Worm (Caenorhabditis elegans): Measurements from ENCODE around the gene T04F8.7.

The T04F8.7 gene

DNA sequence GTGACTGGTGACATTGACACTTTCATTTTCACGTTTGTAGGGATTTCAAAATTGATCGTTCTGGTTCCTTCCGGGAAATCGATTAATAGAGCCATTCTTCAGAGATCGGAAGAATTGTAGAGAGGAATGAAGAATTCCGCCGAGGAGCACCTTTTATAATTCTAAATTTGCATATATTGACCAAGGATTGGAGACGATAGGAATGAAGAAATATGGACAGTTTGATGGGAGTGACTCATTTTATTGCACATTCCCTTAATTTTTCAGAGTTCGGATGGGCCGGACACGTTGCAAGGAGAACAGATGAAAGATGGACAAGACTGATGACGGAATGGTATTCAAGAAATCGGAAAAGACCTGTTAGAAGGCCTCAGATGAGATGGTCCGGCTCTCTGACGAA lies 19.5 kb upstream of the T04F8.7 start, which contains the start of gene C44C10.15:
C44C10.15 (minus strand) TSS at position 101 of the 400 bp plus-strand sequence.
- TF ChIP-seq sox-4 (tag; optimal IDR thresholded peaks at IDR 0.05): no peak
- no peak for TF ChIP-seq sdc-2 (tag; optimal IDR thresholded peaks at IDR 0.05)
- TF ChIP-seq mec-3 (tag; optimal IDR thresholded peaks at IDR 0.05; ENCODE audit: borderline replicate concordance): no peak
- no peak for TF ChIP-seq fkh-10 (GFP tag; optimal IDR thresholded peaks at IDR 0.05)
- no peak for TF ChIP-seq ceh-9 (tag; optimal IDR thresholded peaks at IDR 0.05)
- no peak for TF ChIP-seq ets-4 (tag; optimal IDR thresholded peaks at IDR 0.05)
- TF ChIP-seq hlh-13 (GFP tag; optimal IDR thresholded peaks at IDR 0.05): no peak
- no peak for TF ChIP-seq hlh-15 (tag; optimal IDR thresholded peaks at IDR 0.05)
- no peak for TF ChIP-seq ama-1 (optimal IDR thresholded peaks at IDR 0.05)
- no peak for TF ChIP-seq ztf-16 (tag; optimal IDR thresholded peaks at IDR 0.05)

- TF ChIP-seq ceh-22 (tag; optimal IDR thresholded peaks at IDR 0.05) (no peak), tbx-2 (tag; optimal IDR thresholded peaks at IDR 0.05) (no peak), mec-3 (tag; optimal IDR thresholded peaks at IDR 0.05; ENCODE audit: borderline replicate concordance) (no peak), unc-3 (GFP tag; conservative IDR thresholded peaks at IDR 0.05) (no peak), unc-3 (tag; optimal IDR thresholded peaks at IDR 0.05) (no peak), ceh-30 (tag; optimal IDR thresholded peaks at IDR 0.05) (no peak), zip-5 (tag; optimal IDR thresholded peaks at IDR 0.05) (no peak), pha-2 (tag; optimal IDR thresholded peaks at IDR 0.05) (no peak)
Measured at ce11 chrX:11696696-11697095, 15.9 kb upstream of the T04F8.7 start, which contains the start of gene C44C10.12. Gene C44C10.12, plus strand, starts transcription at chrX:11696996.

DNA sequence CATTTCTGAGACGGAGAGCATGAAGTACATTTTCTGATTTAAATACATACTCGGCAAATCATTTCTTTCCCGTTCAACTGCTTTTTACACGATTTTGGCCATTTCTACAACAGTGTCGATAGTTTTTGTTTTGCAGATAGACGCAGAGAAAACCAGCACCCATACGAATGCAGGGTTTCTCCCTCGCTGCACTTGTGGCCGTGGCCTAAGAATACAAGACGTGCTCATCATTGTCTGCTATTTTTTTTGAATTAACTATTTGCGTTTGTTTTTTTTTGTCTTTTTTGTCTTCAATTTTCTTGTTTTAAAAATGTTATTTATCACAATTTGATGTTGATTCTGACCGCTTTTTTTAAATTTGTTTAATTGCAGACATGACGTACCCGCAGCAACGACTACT lies 12.3 kb upstream of the T04F8.7 start, which contains the start of gene smcl-1:
smcl-1 (plus strand) TSS at position 373 of the 400 bp plus-strand sequence.
- TF ChIP-seq C08G9.2 (tag; optimal IDR thresholded peaks at IDR 0.05): peak; percentile 42
- TF ChIP-seq ceh-9 (tag; optimal IDR thresholded peaks at IDR 0.05): no peak
- TF ChIP-seq tbx-2 (tag; optimal IDR thresholded peaks at IDR 0.05): peak; percentile 57
- TF ChIP-seq ceh-2 (tag; optimal IDR thresholded peaks at IDR 0.05): peak; percentile 56
- no peak for TF ChIP-seq K09A11.1 (tag; optimal IDR thresholded peaks at IDR 0.05; ENCODE audit: insufficient read depth)
- no peak for TF ChIP-seq hlh-13 (GFP tag; optimal IDR thresholded peaks at IDR 0.05)
- no peak for TF ChIP-seq elt-4 (tag; optimal IDR thresholded peaks at IDR 0.05)
- TF ChIP-seq dve-1 (tag; optimal IDR thresholded peaks at IDR 0.05): no peak
- no peak for TF ChIP-seq npax-4 (tag; optimal IDR thresholded peaks at IDR 0.05)
- no peak for TF ChIP-seq fax-1 (tag; optimal IDR thresholded peaks at IDR 0.05)
- TF ChIP-seq ets-4 (tag; optimal IDR thresholded peaks at IDR 0.05): peak; percentile 42
- TF ChIP-seq nfya-1 (tag; optimal IDR thresholded peaks at IDR 0.05): peak; percentile 41
- no peak for TF ChIP-seq ceh-6 (GFP tag; optimal IDR thresholded peaks at IDR 0.05)
- TF ChIP-seq unc-86 (tag; optimal IDR thresholded peaks at IDR 0.05): no peak
- peak; percentile 74 for TF ChIP-seq ceh-31 (tag; optimal IDR thresholded peaks at IDR 0.05)
- no peak for TF ChIP-seq K02D7.2 (tag; optimal IDR thresholded peaks at IDR 0.05)
- peak; percentile 3 for TF ChIP-seq sdc-2 (tag; optimal IDR thresholded peaks at IDR 0.05)
- TF ChIP-seq zip-5 (tag; optimal IDR thresholded peaks at IDR 0.05): no peak

- TF ChIP-seq pha-4 (tag; optimal IDR thresholded peaks at IDR 0.05) (no peak), unc-42 (tag; optimal IDR thresholded peaks at IDR 0.05) (no peak), F13H6.1 (tag; optimal IDR thresholded peaks at IDR 0.05) (no peak), ceh-24 (tag; optimal IDR thresholded peaks at IDR 0.05) (no peak), eyg-1 (tag; optimal IDR thresholded peaks at IDR 0.05) (no peak), hlh-6 (tag; optimal IDR thresholded peaks at IDR 0.05) (no peak), unc-55 (GFP tag; optimal IDR thresholded peaks at IDR 0.05) (no peak), ceh-6 (GFP tag; optimal IDR thresholded peaks at IDR 0.05) (no peak), ceh-31 (tag; optimal IDR thresholded peaks at IDR 0.05) (no peak), dve-1 (tag; optimal IDR thresholded peaks at IDR 0.05) (no peak), unc-86 (tag; optimal IDR thresholded peaks at IDR 0.05) (no peak), sox-2 (GFP tag; IDR thresholded peaks at IDR 0.05) (no peak), dmd-4 (tag; optimal IDR thresholded peaks at IDR 0.05; ENCODE audit: borderline replicate concordance) (no peak)
Measured at ce11 chrX:11690014-11690591, 9.3 kb upstream of the T04F8.7 start, which contains the start of the genes C44C10.10 and C44C10.5. Gene C44C10.10, plus strand, starts transcription at chrX:11690314. Gene C44C10.5, plus strand, starts transcription at chrX:11690541.

Data from whole organism, late embryonic.